Worm (Caenorhabditis elegans) whole organism, late embryonic: Measurements from ENCODE around the gene tdpo-1.
A peak's percentile ranks its signal among the peaks of the same experiment; 100 is the strongest.

Experiments
- C38D4.7 ChIP-seq: fragments of 200-800 bp; sonication (Bioruptor generic); optimal IDR thresholded peaks from 2 replicates; lab custom pipeline; 2018; ENCODE audit warnings: mild to moderate bottlenecking, missing genetic modification characterization, moderate library complexity, missing compliant biosample characterization
- F13H6.1 ChIP-seq: sonication (generic microtip); optimal IDR thresholded peaks from 2 replicates; lab custom pipeline; 2016; ENCODE audit warnings: missing genetic modification characterization, missing compliant biosample characterization
- K09A11.1 ChIP-seq: sonication (generic microtip); optimal IDR thresholded peaks from 2 replicates; lab custom pipeline; 2017; ENCODE audit warnings: antibody characterized with exemption, mild to moderate bottlenecking, missing genetic modification characterization, missing compliant biosample characterization; ENCODE audit not compliant: insufficient read depth
- Y22D7AL.16 ChIP-seq: sonication (generic microtip); optimal IDR thresholded peaks from 2 replicates; lab custom pipeline; 2016; ENCODE audit warnings: missing genetic modification characterization, missing compliant biosample characterization
- ahr-1 ChIP-seq: sonication (generic microtip); optimal IDR thresholded peaks from 2 replicates; lab custom pipeline; 2016; ENCODE audit warnings: missing genetic modification characterization, missing compliant biosample characterization
- ama-1 ChIP-seq: fragments of 150-350 bp; optimal IDR thresholded peaks from 2 replicates; lab custom pipeline; 2014
- ceh-14 ChIP-seq: sonication (generic microtip); optimal IDR thresholded peaks from 2 replicates; lab custom pipeline; 2016; ENCODE audit warnings: missing genotype, missing genetic modification characterization, missing compliant biosample characterization
- ceh-24 ChIP-seq: sonication (generic microtip); optimal IDR thresholded peaks from 2 replicates; lab custom pipeline; 2016; ENCODE audit warnings: mild to moderate bottlenecking, missing genetic modification characterization, missing compliant biosample characterization
- ceh-48 ChIP-seq: sonication (generic microtip); optimal IDR thresholded peaks from 2 replicates; lab custom pipeline; 2016; ENCODE audit warnings: missing genetic modification characterization, inconsistent platforms, missing compliant biosample characterization
- ceh-9 ChIP-seq: sonication (generic microtip); optimal IDR thresholded peaks from 2 replicates; lab custom pipeline; 2016; ENCODE audit warnings: mild to moderate bottlenecking, missing genetic modification characterization, inconsistent platforms, missing compliant biosample characterization
- dmd-4 ChIP-seq: sonication (generic microtip); optimal IDR thresholded peaks from 2 replicates; lab custom pipeline; 2016; ENCODE audit warnings: borderline replicate concordance, missing genetic modification characterization, missing compliant biosample characterization
- dve-1 ChIP-seq: sonication (generic microtip); optimal IDR thresholded peaks from 2 replicates; lab custom pipeline; 2017; ENCODE audit warnings: antibody characterized with exemption, mild to moderate bottlenecking, missing genetic modification characterization, missing compliant biosample characterization
- ets-4 ChIP-seq: sonication (generic microtip); optimal IDR thresholded peaks from 2 replicates; lab custom pipeline; 2016; ENCODE audit warnings: missing genetic modification characterization, missing compliant biosample characterization
- eyg-1 ChIP-seq: sonication (generic microtip); optimal IDR thresholded peaks from 2 replicates; lab custom pipeline; 2016; ENCODE audit warnings: missing genotype, missing genetic modification characterization, missing compliant biosample characterization
- fax-1 ChIP-seq: sonication (generic microtip); optimal IDR thresholded peaks from 2 replicates; lab custom pipeline; 2016; ENCODE audit warnings: missing genotype, missing genetic modification characterization, missing compliant biosample characterization
- fkh-6 ChIP-seq: sonication (generic microtip); optimal IDR thresholded peaks from 2 replicates; lab custom pipeline; 2016; ENCODE audit warnings: missing genetic modification characterization, missing compliant biosample characterization
- gmeb-2 ChIP-seq: sonication (generic microtip); optimal IDR thresholded peaks from 2 replicates; lab custom pipeline; 2016; ENCODE audit warnings: missing genetic modification characterization, inconsistent platforms, missing compliant biosample characterization
- hlh-13 ChIP-seq: fragments of 200-800 bp; sonication (Bioruptor generic); optimal IDR thresholded peaks from 2 replicates; lab custom pipeline; 2018; ENCODE audit warnings: mild to moderate bottlenecking, missing genetic modification characterization, missing compliant biosample characterization
- hlh-15 ChIP-seq: sonication (generic microtip); optimal IDR thresholded peaks from 2 replicates; lab custom pipeline; 2016; ENCODE audit warnings: missing genetic modification characterization, missing compliant biosample characterization
- hlh-30 ChIP-seq: sonication (generic microtip); optimal IDR thresholded peaks from 2 replicates; lab custom pipeline; 2017; ENCODE audit warnings: antibody characterized with exemption, missing genetic modification characterization, missing compliant biosample characterization; ENCODE audit not compliant: insufficient read depth
- hlh-8 ChIP-seq: sonication (generic microtip); optimal IDR thresholded peaks from 2 replicates; lab custom pipeline; 2016; ENCODE audit warnings: missing genotype, missing genetic modification characterization, missing compliant biosample characterization
- madf-2 ChIP-seq: sonication (generic microtip); optimal IDR thresholded peaks from 2 replicates; lab custom pipeline; 2017; ENCODE audit warnings: missing genetic modification characterization, missing compliant biosample characterization
- mec-3 ChIP-seq: sonication (generic microtip); optimal IDR thresholded peaks from 2 replicates; lab custom pipeline; 2016; ENCODE audit warnings: borderline replicate concordance, missing genetic modification characterization, missing compliant biosample characterization
- nfya-1 ChIP-seq: sonication (generic microtip); optimal IDR thresholded peaks from 2 replicates; lab custom pipeline; 2017; ENCODE audit warnings: missing genetic modification characterization, mild to moderate bottlenecking, missing compliant biosample characterization, antibody characterized with exemption, moderate library complexity
- nhr-11 ChIP-seq: fragments of 150-350 bp; optimal IDR thresholded peaks from 2 replicates; lab custom pipeline; 2014; ENCODE audit warnings: missing biosample characterization, missing genetic modification characterization
- odd-2 ChIP-seq: sonication (generic microtip); optimal IDR thresholded peaks from 2 replicates; lab custom pipeline; 2017; ENCODE audit warnings: antibody characterized with exemption, mild to moderate bottlenecking, missing genetic modification characterization, missing compliant biosample characterization
- pha-2 ChIP-seq: sonication (generic microtip); optimal IDR thresholded peaks from 2 replicates; lab custom pipeline; 2017; ENCODE audit warnings: mild to moderate bottlenecking, missing genetic modification characterization, missing compliant biosample characterization
- pha-4 ChIP-seq: fragments of 150-350 bp; optimal IDR thresholded peaks from 2 replicates; lab custom pipeline; 2018; ENCODE audit warnings: missing biosample characterization, missing genetic modification reagents, missing genetic modification characterization
- pqm-1 ChIP-seq: sonication (generic microtip); optimal IDR thresholded peaks from 2 replicates; lab custom pipeline; 2016; ENCODE audit warnings: missing genetic modification characterization, missing compliant biosample characterization
- ref-2 ChIP-seq: sonication (generic microtip); optimal IDR thresholded peaks from 2 replicates; lab custom pipeline; 2016; ENCODE audit warnings: missing genetic modification characterization, missing compliant biosample characterization
- syd-9 ChIP-seq: sonication (generic microtip); optimal IDR thresholded peaks from 2 replicates; lab custom pipeline; 2016; ENCODE audit warnings: mild to moderate bottlenecking, missing genetic modification characterization, moderate library complexity, missing compliant biosample characterization
- ttx-3 ChIP-seq: sonication (generic microtip); optimal IDR thresholded peaks from 2 replicates; lab custom pipeline; 2016; ENCODE audit warnings: missing genetic modification reagents, missing genetic modification characterization, missing compliant biosample characterization
- unc-3 ChIP-seq, 2 experiments: fragments of 200-800 bp in 1 of 2; sonication (Bioruptor generic) in 1 of 2; sonication (generic microtip) in 1 of 2; conservative IDR thresholded peaks in 1 of 2; optimal IDR thresholded peaks in 1 of 2; 2 replicates each; pipeline versions ENCODE4 v1.3.6 to Lab custom; 2016 to 2022; ENCODE audit warnings: missing compliant biosample characterization in 2 of 2, missing genetic modification characterization in 2 of 2, missing genetic modification reagents in 1 of 2
- unc-55 ChIP-seq: sonication (generic microtip); optimal IDR thresholded peaks from 2 replicates; lab custom pipeline; 2017; ENCODE audit warnings: missing biosample characterization, missing genetic modification reagents, missing genetic modification characterization
- zip-5 ChIP-seq: sonication (generic microtip); optimal IDR thresholded peaks from 2 replicates; lab custom pipeline; 2016; ENCODE audit warnings: missing genetic modification characterization, missing compliant biosample characterization
- ztf-16 ChIP-seq: sonication (generic microtip); optimal IDR thresholded peaks from 2 replicates; lab custom pipeline; 2017; ENCODE audit warnings: missing genetic modification characterization, missing compliant biosample characterization

The tdpo-1 gene

DNA sequence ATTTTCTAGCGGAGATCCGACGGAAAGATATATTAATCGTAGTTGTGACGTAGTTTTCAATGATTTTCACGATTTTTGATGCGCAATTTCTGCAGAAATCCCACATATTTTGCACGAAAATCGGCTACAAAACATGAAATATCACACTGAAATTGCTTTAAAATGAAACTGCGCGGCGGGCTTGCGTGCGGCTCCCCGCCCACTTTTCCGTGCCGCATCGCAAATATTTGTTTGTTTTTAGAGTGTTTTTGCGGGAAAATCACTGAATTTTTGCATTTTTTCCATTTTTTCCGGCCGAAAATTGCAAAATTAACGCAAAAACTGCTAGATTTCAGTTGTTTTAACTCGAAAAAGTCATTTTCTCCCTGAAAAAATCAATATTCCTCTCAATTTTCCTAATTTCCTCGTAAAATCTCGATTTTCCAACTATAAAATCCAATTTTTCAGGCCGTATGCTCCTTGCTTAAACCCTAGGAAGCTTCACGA lies 21.4 kb downstream of the tdpo-1 start, which contains the start of gene Y76B12C.6 (continued):
- TF ChIP-seq ztf-16 (tag; lab: Kevin White, UChicago): peak; percentile 26
- TF ChIP-seq gmeb-2 (tag; lab: Kevin White, UChicago): peak; percentile 5
- TF ChIP-seq eyg-1: no peak
- TF ChIP-seq hlh-13 (GFP tag; lab: Kevin White, UChicago): peak; percentile 34
- TF ChIP-seq nhr-11 (tag; lab: Kevin White, UChicago): no peak
- no peak for TF ChIP-seq ceh-9 (tag; lab: Kevin White, UChicago)
- no peak for TF ChIP-seq ceh-48 (tag; lab: Kevin White, UChicago)
- no peak for TF ChIP-seq madf-2
- no peak for TF ChIP-seq mec-3 (tag; lab: Kevin White, UChicago)
- TF ChIP-seq ref-2: peak; percentile 26
- peak; percentile 14 for TF ChIP-seq Y22D7AL.16
- TF ChIP-seq syd-9 (tag; lab: Kevin White, UChicago): no peak
- no peak for TF ChIP-seq ama-1
- TF ChIP-seq pqm-1 (tag; lab: Kevin White, UChicago): no peak
- no peak for TF ChIP-seq odd-2 (tag; lab: Kevin White, UChicago)
- no peak for TF ChIP-seq ets-4 (tag; lab: Kevin White, UChicago)
- TF ChIP-seq dmd-4: peak; percentile 33
- TF ChIP-seq unc-3 (GFP tag; conservative IDR thresholded peaks at IDR 0.05; lab: Robert Waterston, UW): no peak; the same call in 1 of the 2 replicates
- TF ChIP-seq unc-3 (tag; optimal IDR thresholded peaks at IDR 0.05; lab: Kevin White, UChicago): peak; percentile 31
- no peak for TF ChIP-seq pha-4 (tag; lab: Kevin White, UChicago)
- no peak for TF ChIP-seq ahr-1 (tag; lab: Kevin White, UChicago)
- no peak for TF ChIP-seq unc-55 (GFP tag; lab: Kevin White, UChicago)
- TF ChIP-seq dve-1 (tag; lab: Kevin White, UChicago): no peak
- TF ChIP-seq ttx-3 (tag; lab: Kevin White, UChicago): peak; percentile 60
- TF ChIP-seq K09A11.1 (tag; lab: Kevin White, UChicago): no peak
- TF ChIP-seq fkh-6 (tag; lab: Kevin White, UChicago): peak; percentile 48
- peak; percentile 56 for TF ChIP-seq C38D4.7

DNA sequence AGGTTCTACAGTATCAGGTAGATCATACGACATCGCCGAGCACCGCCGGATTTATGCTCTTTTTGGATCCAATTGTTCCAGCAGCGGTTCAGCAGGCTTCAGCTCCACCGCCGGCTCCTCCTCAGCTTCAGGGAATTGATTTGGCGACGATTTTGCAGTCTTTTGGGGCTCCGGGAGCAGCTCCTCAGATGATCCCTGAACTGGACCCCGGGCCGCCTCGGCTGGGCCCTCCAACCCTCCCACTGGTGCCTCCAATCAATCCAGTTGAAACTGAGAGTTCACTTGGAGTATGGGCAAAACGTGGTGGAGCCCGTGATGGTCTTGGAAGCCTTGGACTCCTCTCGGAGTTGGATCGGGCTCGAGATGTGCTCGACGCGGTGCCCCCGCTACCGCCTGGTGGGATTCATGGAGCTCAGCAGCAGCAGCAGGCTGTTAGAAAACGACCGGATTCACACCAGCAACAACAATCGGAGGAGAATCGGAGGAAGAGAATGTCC lies 31.2 kb downstream of the tdpo-1 start:
- no peak for TF ChIP-seq hlh-8 (tag; lab: Kevin White, UChicago)
- TF ChIP-seq hlh-15 (tag; lab: Kevin White, UChicago): no peak
- no peak for TF ChIP-seq eyg-1
- TF ChIP-seq hlh-30: no peak
- no peak for TF ChIP-seq pha-2 (tag; lab: Kevin White, UChicago)
- no peak for TF ChIP-seq dve-1 (tag; lab: Kevin White, UChicago)
- TF ChIP-seq syd-9 (tag; lab: Kevin White, UChicago): no peak
- no peak for TF ChIP-seq nfya-1 (tag; lab: Kevin White, UChicago)
- no peak for TF ChIP-seq ceh-24
- TF ChIP-seq unc-55 (GFP tag; lab: Kevin White, UChicago): no peak
- no peak for TF ChIP-seq K09A11.1 (tag; lab: Kevin White, UChicago)
- no peak for TF ChIP-seq zip-5 (tag; lab: Kevin White, UChicago)
- no peak for TF ChIP-seq ref-2
- TF ChIP-seq odd-2 (tag; lab: Kevin White, UChicago): no peak

DNA sequence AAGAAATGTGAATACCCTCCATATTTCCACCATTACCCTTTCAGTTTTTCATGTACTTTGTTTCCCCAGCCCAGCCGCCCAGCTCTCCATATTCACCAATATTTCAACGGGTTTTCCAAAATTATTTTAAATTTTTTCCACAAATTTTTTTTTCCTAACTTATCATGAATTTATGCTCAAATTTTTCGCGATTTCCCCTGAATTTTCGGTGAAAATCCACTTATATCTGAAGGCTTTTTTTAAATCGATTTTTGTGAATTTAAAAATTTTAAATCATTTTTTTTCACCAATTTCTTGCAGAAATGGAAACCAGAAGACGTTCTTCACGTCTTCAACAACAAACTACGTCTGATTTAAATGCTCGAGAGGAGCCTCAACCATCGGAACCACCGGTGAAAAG lies 33.1 kb downstream of the tdpo-1 start, which contains the start of gene xpc-1:
Gene xpc-1, plus strand, starts transcription at position 301 of the 400 bp plus-strand sequence.
- TF ChIP-seq ceh-24: no peak
- no peak for TF ChIP-seq hlh-8 (tag; lab: Kevin White, UChicago)
- no peak for TF ChIP-seq hlh-15 (tag; lab: Kevin White, UChicago)
- TF ChIP-seq ahr-1 (tag; lab: Kevin White, UChicago): no peak
- TF ChIP-seq fax-1 (tag; lab: Kevin White, UChicago): no peak
- no peak for TF ChIP-seq ceh-14 (tag; lab: Kevin White, UChicago)
- TF ChIP-seq odd-2 (tag; lab: Kevin White, UChicago): no peak
- TF ChIP-seq F13H6.1 (tag; lab: Kevin White, UChicago): no peak
- no peak for TF ChIP-seq unc-55 (GFP tag; lab: Kevin White, UChicago)
- no peak for TF ChIP-seq ets-4 (tag; lab: Kevin White, UChicago)
